Worm (Caenorhabditis elegans) whole organism, L4/young adult: ENCODE measurements around the gene C54D10.13.

Experiments
- W03F9.2 ChIP-seq: fragments of 150-350 bp; optimal IDR thresholded peaks from 2 replicates; lab custom pipeline; 2014; ENCODE audit warnings: missing biosample characterization, missing genetic modification characterization
- dao-5 ChIP-seq: sonication (generic microtip); optimal IDR thresholded peaks from 2 replicates; lab custom pipeline; 2016; ENCODE audit warnings: missing genotype, missing genetic modification characterization, moderate library complexity, missing compliant biosample characterization
- him-1 ChIP-seq: sonication (generic microtip); optimal IDR thresholded peaks from 2 replicates; lab custom pipeline; 2016; ENCODE audit warnings: missing genotype, missing genetic modification reagents, missing genetic modification characterization, missing compliant biosample characterization

ce11 chrV:12411909-12412308 lies 20.2 kb downstream of the C54D10.13 start, which contains the start of gene cdr-7:
- TF ChIP-seq dao-5 (no peak), him-1 (no peak), W03F9.2 (tag; lab: Kevin White, UChicago) (no peak)
